Fruit fly (Drosophila melanogaster): Measurements from ENCODE around the gene Gbeta13F.

DNA sequence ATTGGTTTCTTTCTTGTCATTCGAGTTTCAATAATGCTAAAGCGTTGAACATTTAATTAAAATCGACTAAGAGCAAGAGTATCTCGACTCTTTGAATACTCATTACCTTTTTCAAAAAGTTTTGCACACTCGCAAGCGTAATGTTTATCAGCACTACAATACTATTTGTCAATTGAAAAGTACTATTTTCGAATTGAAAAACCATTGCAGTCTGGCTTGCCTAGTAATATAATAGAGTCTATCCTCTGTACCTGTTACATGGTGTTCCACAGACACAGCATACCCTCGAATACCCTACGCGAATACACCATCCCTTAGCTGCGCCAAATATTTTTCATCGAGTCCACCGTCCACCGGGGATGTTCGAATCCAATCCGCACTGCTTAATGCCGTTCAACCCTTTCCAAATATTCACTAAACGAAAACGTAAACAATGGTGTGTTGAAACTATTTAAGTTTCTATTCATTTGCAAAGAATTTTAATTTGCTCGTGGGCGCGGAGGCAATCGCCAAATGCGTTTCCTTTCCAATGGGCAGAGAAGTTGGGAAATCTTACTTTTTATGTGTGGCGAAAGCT, 41.2 kb upstream of the Gbeta13F start:
- TF ChIP-seq h (optimal IDR thresholded peaks at IDR 0.05) (no peak), insv (optimal IDR thresholded peaks at IDR 0.05) (no peak), psq (optimal IDR thresholded peaks at IDR 0.05) (no peak), Sin3A (optimal IDR thresholded peaks at IDR 0.05) (no peak)

Data from Kc167 (cell line).